Worm (Caenorhabditis elegans) whole organism, L4/young adult: ENCODE data around the gene bli-1.

Experiments
- W03F9.2 ChIP-seq: fragments of 150-350 bp; optimal IDR thresholded peaks from 2 replicates; lab custom pipeline; 2014; ENCODE audit warnings: missing biosample characterization, missing genetic modification characterization
- dao-5 ChIP-seq: sonication (generic microtip); optimal IDR thresholded peaks from 2 replicates; lab custom pipeline; 2016; ENCODE audit warnings: missing genotype, missing genetic modification characterization, moderate library complexity, missing compliant biosample characterization
- him-1 ChIP-seq: sonication (generic microtip); optimal IDR thresholded peaks from 2 replicates; lab custom pipeline; 2016; ENCODE audit warnings: missing genotype, missing genetic modification reagents, missing genetic modification characterization, missing compliant biosample characterization

bli-1 gene

ce11 chrII:10708660-10709059, at the start of gene bli-1:
Gene bli-1, plus strand, starts transcription at chrII:10708960.
- TF ChIP-seq him-1 (tag; lab: Kevin White, UChicago) = no peak
- no peak for TF ChIP-seq W03F9.2 (tag; lab: Kevin White, UChicago)
- TF ChIP-seq dao-5 (tag; lab: Kevin White, UChicago) = no peak

ce11 chrII:10659585-10659984, 49.2 kb upstream of the bli-1 start:
- no peak for TF ChIP-seq him-1 (tag; lab: Kevin White, UChicago)
- TF ChIP-seq dao-5 (tag; lab: Kevin White, UChicago) = no peak
- no peak for TF ChIP-seq W03F9.2 (tag; lab: Kevin White, UChicago)

- TF ChIP-seq him-1 (tag; lab: Kevin White, UChicago) = no peak
- no peak for TF ChIP-seq dao-5 (tag; lab: Kevin White, UChicago)
- TF ChIP-seq W03F9.2 (tag; lab: Kevin White, UChicago) = no peak
Observed at ce11 chrII:10660892-10661291, 47.9 kb upstream of the bli-1 start, which contains the start of gene marc-2. Gene marc-2, minus strand, starts transcription at chrII:10660992.

- TF ChIP-seq W03F9.2 (tag; lab: Kevin White, UChicago) = no peak
- TF ChIP-seq dao-5 (tag; lab: Kevin White, UChicago) = no peak
- TF ChIP-seq him-1 (tag; lab: Kevin White, UChicago) = no peak
Observed at ce11 chrII:10661448-10662064, 47.2 kb upstream of the bli-1 start.

- TF ChIP-seq dao-5 (tag; lab: Kevin White, UChicago) (no peak), W03F9.2 (tag; lab: Kevin White, UChicago) (no peak), him-1 (tag; lab: Kevin White, UChicago) (no peak)
Observed at ce11 chrII:10662279-10662678, 46.5 kb upstream of the bli-1 start.

ce11 chrII:10662698-10663097, 46.1 kb upstream of the bli-1 start, which contains the start of gene D2089.8:
Gene D2089.8, minus strand, starts transcription at chrII:10662781.
- no peak for TF ChIP-seq him-1 (tag; lab: Kevin White, UChicago)
- TF ChIP-seq W03F9.2 (tag; lab: Kevin White, UChicago) = peak; percentile 24

ce11 chrII:10665031-10665430, 43.7 kb upstream of the bli-1 start, which contains the start of gene D2089.3:
Gene D2089.3, minus strand, starts transcription at chrII:10665131.
- no peak for TF ChIP-seq dao-5 (tag; lab: Kevin White, UChicago)
- TF ChIP-seq him-1 (tag; lab: Kevin White, UChicago) = no peak
- TF ChIP-seq W03F9.2 (tag; lab: Kevin White, UChicago) = no peak

ce11 chrII:10675302-10675701, 33.5 kb upstream of the bli-1 start, which contains the start of gene ptb-1:
Gene ptb-1, plus strand, starts transcription at chrII:10675602.
- no peak for TF ChIP-seq W03F9.2 (tag; lab: Kevin White, UChicago)
- no peak for TF ChIP-seq him-1 (tag; lab: Kevin White, UChicago)
- no peak for TF ChIP-seq dao-5 (tag; lab: Kevin White, UChicago)

ce11 chrII:10680130-10680529, 28.6 kb upstream of the bli-1 start:
- TF ChIP-seq him-1 (tag; lab: Kevin White, UChicago) = no peak

- TF ChIP-seq him-1 (tag; lab: Kevin White, UChicago) (no peak), W03F9.2 (tag; lab: Kevin White, UChicago) (no peak), dao-5 (tag; lab: Kevin White, UChicago) (no peak)
Observed at ce11 chrII:10680614-10681013, 28.1 kb upstream of the bli-1 start.

ce11 chrII:10684954-10685353, 23.8 kb upstream of the bli-1 start:
- no peak for TF ChIP-seq him-1 (tag; lab: Kevin White, UChicago)
- no peak for TF ChIP-seq W03F9.2 (tag; lab: Kevin White, UChicago)
- no peak for TF ChIP-seq dao-5 (tag; lab: Kevin White, UChicago)

- no peak for TF ChIP-seq W03F9.2 (tag; lab: Kevin White, UChicago)
- no peak for TF ChIP-seq dao-5 (tag; lab: Kevin White, UChicago)
- TF ChIP-seq him-1 (tag; lab: Kevin White, UChicago) = no peak
Observed at ce11 chrII:10693655-10694054, 15.1 kb upstream of the bli-1 start, which contains the start of gene gbh-1. Gene gbh-1, minus strand, starts transcription at chrII:10693803.

- TF ChIP-seq dao-5 (tag; lab: Kevin White, UChicago) (no peak), W03F9.2 (tag; lab: Kevin White, UChicago) (no peak), him-1 (tag; lab: Kevin White, UChicago) (no peak)
Observed at ce11 chrII:10694713-10695112, 14.0 kb upstream of the bli-1 start, which contains the start of gene lgc-57. Gene lgc-57, plus strand, starts transcription at chrII:10695013.

ce11 chrII:10696060-10696459, 12.7 kb upstream of the bli-1 start:
- TF ChIP-seq dao-5 (tag; lab: Kevin White, UChicago) (no peak), him-1 (tag; lab: Kevin White, UChicago) (no peak), W03F9.2 (tag; lab: Kevin White, UChicago) (no peak)
